Fruit fly (Drosophila melanogaster) whole organism, embryonic: ENCODE results near the gene dgt6.

ENCODE experiments used
- Awh ChIP-seq: fragments of 200-800 bp; sonication (Bioruptor generic); IDR thresholded peaks from 2 replicates; pipeline ENCODE4, ENCODE4 v1.3.6; 2022; ENCODE audit warnings: missing biosample characterization, missing genetic modification characterization
- CG10147 ChIP-seq: fragments of 200-800 bp; sonication (Bioruptor generic); optimal IDR thresholded peaks from 2 replicates; lab custom pipeline; 2019; ENCODE audit warnings: missing biosample characterization, mild to moderate bottlenecking, missing genetic modification characterization, moderate library complexity
- CG10654 ChIP-seq: fragments of 200-800 bp; sonication (Bioruptor generic); optimal IDR thresholded peaks from 2 replicates; lab custom pipeline; 2016; ENCODE audit warnings: missing biosample characterization, missing genetic modification characterization
- CG11398 ChIP-seq: fragments of 200-800 bp; sonication (Bioruptor generic); optimal IDR thresholded peaks from 2 replicates; lab custom pipeline; 2016; ENCODE audit warnings: missing biosample characterization, missing genetic modification characterization
- CG12071 ChIP-seq: fragments of 200-800 bp; sonication (Bioruptor generic); optimal IDR thresholded peaks from 3 replicates; lab custom pipeline; 2018; ENCODE audit warnings: missing biosample characterization, mild to moderate bottlenecking, missing genetic modification characterization
- CG12104 ChIP-seq: fragments of 200-800 bp; sonication (Bioruptor generic); optimal IDR thresholded peaks from 3 replicates; lab custom pipeline; 2016; ENCODE audit warnings: missing biosample characterization, missing genetic modification characterization
- CG12155 ChIP-seq: fragments of 200-800 bp; sonication (Bioruptor generic); optimal IDR thresholded peaks from 3 replicates; lab custom pipeline; 2016; ENCODE audit warnings: missing biosample characterization, missing genetic modification characterization
- CG14667 ChIP-seq: fragments of 200-800 bp; sonication (Bioruptor generic); IDR thresholded peaks from 2 replicates; pipeline ENCODE4 v1.3.6; 2022; ENCODE audit warnings: missing biosample characterization, missing genetic modification characterization
- CG16815 ChIP-seq: fragments of 200-800 bp; sonication (Bioruptor generic); optimal IDR thresholded peaks from 3 replicates; lab custom pipeline; 2017; ENCODE audit warnings: missing biosample characterization, mild to moderate bottlenecking, missing genetic modification characterization
- CG1792 ChIP-seq: fragments of 200-800 bp; sonication (Bioruptor generic); optimal IDR thresholded peaks from 2 replicates; lab custom pipeline; 2016; ENCODE audit warnings: missing biosample characterization, missing genetic modification characterization
- CG18011 ChIP-seq: fragments of 200-800 bp; sonication (Bioruptor generic); optimal IDR thresholded peaks from 2 replicates; lab custom pipeline; 2017; ENCODE audit warnings: missing biosample characterization, missing genetic modification characterization, mild to moderate bottlenecking, moderate library complexity, missing genotype
- CG31365 ChIP-seq: fragments of 200-800 bp; sonication (Bioruptor generic); optimal IDR thresholded peaks from 2 replicates; lab custom pipeline; 2018; ENCODE audit warnings: missing biosample characterization, mild to moderate bottlenecking, missing genetic modification characterization
- CG4282 ChIP-seq: fragments of 200-800 bp; sonication (Bioruptor generic); optimal IDR thresholded peaks from 2 replicates; lab custom pipeline; 2016; ENCODE audit warnings: missing biosample characterization, missing genetic modification characterization
- CG43689 ChIP-seq: fragments of 200-800 bp; sonication (Bioruptor generic); IDR thresholded peaks from 2 replicates; pipeline ENCODE4 v1.3.6; 2022; ENCODE audit warnings: missing biosample characterization, missing genetic modification characterization
- CG9609 ChIP-seq: fragments of 200-800 bp; sonication (Bioruptor generic); optimal IDR thresholded peaks from 3 replicates; lab custom pipeline; 2016; ENCODE audit warnings: missing biosample characterization, missing genetic modification characterization
- CG9727 ChIP-seq: fragments of 200-800 bp; sonication (Bioruptor generic); optimal IDR thresholded peaks from 3 replicates; lab custom pipeline; 2017; ENCODE audit warnings: missing biosample characterization, mild to moderate bottlenecking, missing genetic modification characterization
- CG9797 ChIP-seq: fragments of 200-800 bp; sonication (Bioruptor generic); optimal IDR thresholded peaks from 3 replicates; lab custom pipeline; 2018; ENCODE audit warnings: missing biosample characterization, mild to moderate bottlenecking, missing genetic modification characterization
- Chrac-16 ChIP-seq: fragments of 200-800 bp; sonication (Bioruptor generic); optimal IDR thresholded peaks from 3 replicates; lab custom pipeline; 2016; ENCODE audit warnings: missing biosample characterization, missing genetic modification characterization
- CrebB ChIP-seq: fragments of 200-800 bp; sonication (Bioruptor generic); optimal IDR thresholded peaks from 3 replicates; lab custom pipeline; 2018; ENCODE audit warnings: missing biosample characterization, mild to moderate bottlenecking, missing genetic modification characterization
- Dbx ChIP-seq: fragments of 200-800 bp; sonication (Bioruptor generic); IDR thresholded peaks from 3 replicates; pipeline ENCODE4 v1.3.6; 2022; ENCODE audit warnings: missing biosample characterization, missing genetic modification characterization
- Doc2 ChIP-seq: fragments of 200-800 bp; sonication (Bioruptor generic); IDR thresholded peaks from 2 replicates; pipeline ENCODE4 v1.3.6; 2022; ENCODE audit warnings: missing biosample characterization, missing genetic modification characterization
- GATAe ChIP-seq: fragments of 200-800 bp; sonication (Bioruptor generic); conservative IDR thresholded peaks from 2 replicates; pipeline ENCODE4 v1.3.6; 2022; ENCODE audit warnings: missing biosample characterization, missing genetic modification characterization
- HLH4C ChIP-seq: fragments of 200-800 bp; sonication (Bioruptor generic); IDR thresholded peaks from 3 replicates; pipeline ENCODE4 v1.3.6; 2022; ENCODE audit warnings: missing biosample characterization, missing genetic modification characterization; ENCODE audit not compliant: partially characterized antibody
- HmgZ ChIP-seq: fragments of 200-800 bp; sonication (Bioruptor generic); optimal IDR thresholded peaks from 2 replicates; lab custom pipeline; 2018; ENCODE audit warnings: missing biosample characterization, mild to moderate bottlenecking, missing genetic modification characterization
- Hmx ChIP-seq: fragments of 200-800 bp; sonication (Bioruptor generic); optimal IDR thresholded peaks from 2 replicates; lab custom pipeline; 2016; ENCODE audit warnings: missing biosample characterization, missing genetic modification characterization
- Hr3 ChIP-seq: fragments of 200-800 bp; sonication (Bioruptor generic); optimal IDR thresholded peaks from 3 replicates; lab custom pipeline; 2016; ENCODE audit warnings: missing biosample characterization, missing genetic modification characterization
- Nf-YA ChIP-seq: fragments of 200-800 bp; sonication (Bioruptor generic); IDR thresholded peaks from 2 replicates; pipeline ENCODE4 v1.3.6; 2022; ENCODE audit warnings: missing biosample characterization, missing genetic modification characterization
- Nf-YC ChIP-seq: fragments of 200-800 bp; optimal IDR thresholded peaks from 3 replicates; lab custom pipeline; 2019; ENCODE audit warnings: missing biosample characterization, mild to moderate bottlenecking, missing genetic modification characterization, moderate library complexity
- Sry-δ ChIP-seq: fragments of 200-800 bp; sonication (Bioruptor generic); optimal IDR thresholded peaks from 2 replicates; lab custom pipeline; 2016; ENCODE audit warnings: missing biosample characterization, missing genetic modification characterization
- Stat92E ChIP-seq, 3 experiments: fragments of >200 bp in 2 of 3; fragments of 200-800 bp in 1 of 3; sonication (Bioruptor generic) in 1 of 3; optimal IDR thresholded peaks; 2 replicates each; lab custom pipeline; 2017 to 2019; ENCODE audit warnings: missing biosample characterization in 3 of 3, missing genetic modification characterization in 3 of 3, mild to moderate bottlenecking in 1 of 3, moderate library complexity in 1 of 3
- Xbp1 ChIP-seq: fragments of 200-800 bp; sonication (Bioruptor generic); optimal IDR thresholded peaks from 3 replicates; lab custom pipeline; 2016; ENCODE audit warnings: missing biosample characterization, mild to moderate bottlenecking, missing genetic modification characterization
- Xrp1 ChIP-seq: fragments of 200-800 bp; sonication (Bioruptor generic); IDR thresholded peaks from 2 replicates; pipeline ENCODE4 v1.3.6; 2022; ENCODE audit warnings: missing biosample characterization, missing genetic modification characterization
- chn ChIP-seq: fragments of 200-800 bp; sonication (Bioruptor generic); optimal IDR thresholded peaks from 2 replicates; lab custom pipeline; 2016; ENCODE audit warnings: missing biosample characterization, missing genetic modification characterization
- dpn ChIP-seq, 2 experiments: fragments of 200-800 bp; sonication (Bioruptor generic); optimal IDR thresholded peaks; 3 replicates each; lab custom pipeline; 2016; ENCODE audit warnings: missing biosample characterization in 2 of 2, missing genetic modification characterization in 2 of 2
- emc ChIP-seq: fragments of 200-800 bp; sonication (Bioruptor generic); optimal IDR thresholded peaks from 2 replicates; lab custom pipeline; 2016; ENCODE audit warnings: missing biosample characterization, missing genetic modification characterization
- esg ChIP-seq: fragments of 200-800 bp; sonication (Bioruptor generic); conservative IDR thresholded peaks from 2 replicates; pipeline ENCODE4 v1.3.6; 2022; ENCODE audit warnings: missing biosample characterization, missing genetic modification characterization
- eve ChIP-seq, 2 experiments: fragments of >200 bp; optimal IDR thresholded peaks; 2 replicates each; lab custom pipeline; 2017; ENCODE audit warnings: missing biosample characterization in 2 of 2, missing genetic modification characterization in 2 of 2
- gem ChIP-seq: fragments of 200-800 bp; sonication (Bioruptor generic); optimal IDR thresholded peaks from 2 replicates; lab custom pipeline; 2019; ENCODE audit warnings: missing biosample characterization, mild to moderate bottlenecking, missing genetic modification characterization, moderate library complexity
- inv ChIP-seq: fragments of 200-800 bp; sonication (Bioruptor generic); IDR thresholded peaks from 2 replicates; pipeline ENCODE4 v1.3.6; 2022; ENCODE audit warnings: missing biosample characterization, missing genetic modification characterization; ENCODE audit not compliant: partially characterized antibody
- lmd ChIP-seq: fragments of 200-800 bp; sonication (Bioruptor generic); IDR thresholded peaks from 2 replicates; pipeline ENCODE4 v1.3.6; 2022; ENCODE audit warnings: missing biosample characterization, missing genetic modification characterization
- mld ChIP-seq: fragments of 200-800 bp; sonication (Bioruptor generic); IDR thresholded peaks from 3 replicates; pipeline ENCODE4 v1.3.6; 2022; ENCODE audit warnings: missing biosample characterization, missing genetic modification characterization; ENCODE audit not compliant: partially characterized antibody
- nau ChIP-seq: fragments of 200-800 bp; sonication (Bioruptor generic); optimal IDR thresholded peaks from 3 replicates; lab custom pipeline; 2017; ENCODE audit warnings: missing biosample characterization, mild to moderate bottlenecking, missing genetic modification characterization, missing genetic modification reagents
- otp ChIP-seq: fragments of 200-800 bp; sonication (Bioruptor generic); IDR thresholded peaks from 3 replicates; pipeline ENCODE4, ENCODE4 v1.3.6; 2022; ENCODE audit warnings: missing biosample characterization, missing genetic modification characterization
- pan ChIP-seq, 4 experiments: fragments of >200 bp in 3 of 4; fragments of 200-800 bp in 1 of 4; sonication (Bioruptor generic) in 1 of 4; optimal IDR thresholded peaks in 3 of 4; IDR thresholded peaks in 1 of 4; 2 replicates each; pipeline versions ENCODE4 v1.3.6 to Lab custom; 2017 to 2022; ENCODE audit warnings: missing biosample characterization in 2 of 4, missing genetic modification characterization in 2 of 4, mixed read lengths in 1 of 4
- sens ChIP-seq: fragments of 200-800 bp; sonication (Bioruptor generic); peaks from one replicate; lab custom pipeline; 2016; ENCODE audit warnings: missing biosample characterization, missing genetic modification characterization
- shn ChIP-seq: fragments of 200-800 bp; sonication (Bioruptor generic); optimal IDR thresholded peaks from 3 replicates; lab custom pipeline; 2016; ENCODE audit warnings: missing biosample characterization, missing genetic modification characterization
- trh ChIP-seq: fragments of 200-800 bp; sonication (Bioruptor generic); optimal IDR thresholded peaks from 2 replicates; lab custom pipeline; 2016; ENCODE audit warnings: missing biosample characterization, missing genetic modification characterization
- vfl ChIP-seq: fragments of 200-800 bp; sonication (Bioruptor generic); optimal IDR thresholded peaks from 2 replicates; lab custom pipeline; 2016; ENCODE audit warnings: missing biosample characterization, missing genetic modification characterization
- zen2 ChIP-seq: fragments of 200-800 bp; sonication (Bioruptor generic); IDR thresholded peaks from 3 replicates; pipeline ENCODE4 v1.3.6; 2022; ENCODE audit warnings: missing biosample characterization, missing genetic modification characterization; ENCODE audit not compliant: partially characterized antibody
- zf30C ChIP-seq: fragments of 200-800 bp; sonication (Bioruptor generic); optimal IDR thresholded peaks from 3 replicates; lab custom pipeline; 2018; ENCODE audit warnings: missing biosample characterization, mild to moderate bottlenecking, missing genetic modification characterization

The dgt6 gene

dm6 chr3R:29116167-29116725, 14.5 kb downstream of the dgt6 start, which contains the start of gene Atg14:
Atg14 (plus strand) TSS chr3R:29116391.
- TF ChIP-seq pan (optimal IDR thresholded peaks at IDR 0.05; lab: Kevin White, UChicago) (no peak), pan (GFP tag; optimal IDR thresholded peaks at IDR 0.05 in 1 of 2, IDR thresholded peaks at IDR 0.05 in 1 of 2) (no peak), CG10147 (no peak), Sry-δ (peak; percentile 59), inv (peak; percentile 79), Chrac-16 (GFP tag; lab: Kevin White, UChicago) (no peak), CrebB (no peak), CG43689 (GFP tag; lab: Robert Waterston, UW) (no peak), zen2 (peak; percentile 92), lmd (GFP tag; lab: Robert Waterston, UW) (no peak; the same call in 1 of the 2 replicates), Dbx (GFP tag; lab: Robert Waterston, UW) (peak; percentile 9; the same call in 1 of the 3 replicates), CG10654 (no peak), CG18011 (no peak), dpn (GFP tag; optimal IDR thresholded peaks at IDR 0.05; lab: Kevin White, UChicago) (peak in 1 of 2 experiments; percentile 36), trh (GFP tag; lab: Kevin White, UChicago) (no peak), zf30C (no peak), Xbp1 (peak; percentile 15), mld (GFP tag; lab: Robert Waterston, UW) (peak; percentile 97), CG4282 (GFP tag; lab: Kevin White, UChicago) (no peak), CG31365 (no peak), Hmx (no peak), gem (tag; lab: Kevin White, UChicago) (no peak), GATAe (no peak), CG9609 (no peak), Doc2 (GFP tag; lab: Robert Waterston, UW) (no peak), CG14667 (GFP tag; lab: Robert Waterston, UW) (no peak), Xrp1 (GFP tag; lab: Robert Waterston, UW) (peak; percentile 44; the same call in 1 of the 2 replicates), CG11398 (GFP tag; lab: Kevin White, UChicago) (no peak), Nf-YA (GFP tag; lab: Robert Waterston, UW) (no peak), eve (GFP tag; optimal IDR thresholded peaks at IDR 0.05; lab: Kevin White, UChicago) (no peak), CG12155 (peak; percentile 18), CG9727 (GFP tag; lab: Kevin White, UChicago) (no peak), chn (GFP tag; lab: Kevin White, UChicago) (no peak), vfl (GFP tag; lab: Kevin White, UChicago) (peak; percentile 10), Hr3 (no peak), esg (GFP tag; lab: Robert Waterston, UW) (no peak), CG12071 (no peak), CG16815 (GFP tag; lab: Kevin White, UChicago) (no peak), HmgZ (tag; lab: Kevin White, UChicago) (peak; percentile 69), nau (GFP tag; lab: Kevin White, UChicago) (no peak), Nf-YC (peak; percentile 28), Awh (GFP tag; lab: Robert Waterston, UW) (0 out of 2 replicates have a peak, but pooled peaks have one; percentile 21), Stat92E (GFP tag; optimal IDR thresholded peaks at IDR 0.05; lab: Kevin White, UChicago) (peak in 1 of 3 experiments; percentile 11), HLH4C (GFP tag; lab: Robert Waterston, UW) (peak; percentile 98), shn (GFP tag; lab: Kevin White, UChicago) (no peak), CG9797 (GFP tag; lab: Kevin White, UChicago) (no peak), CG1792 (GFP tag; lab: Kevin White, UChicago) (no peak), sens (GFP tag; lab: Kevin White, UChicago) (peak; percentile 41), otp (GFP tag; lab: Robert Waterston, UW) (no peak), CG12104 (GFP tag; lab: Kevin White, UChicago) (no peak), emc (no peak)
